Fruit fly (Drosophila melanogaster) S2 (cell line): ENCODE data around the gene CG17652.

Experiments used
- CG8478 ChIP-seq: fragments of >200 bp; optimal IDR thresholded peaks from 2 replicates; lab custom pipeline; 2018
- CTCF ChIP-seq, 2 experiments: fragments of >200 bp; optimal IDR thresholded peaks; 2 replicates each; lab custom pipeline; 2018

Gene CG17652

dm6 chr2L:1727826-1728619 lies 4.1 kb downstream of the CG17652 start:
- no peak for TF ChIP-seq CG8478 (lab: Kevin White, UChicago)
- TF ChIP-seq CTCF (optimal IDR thresholded peaks at IDR 0.05; lab: Kevin White, UChicago), result no peak

- no peak for TF ChIP-seq CTCF (optimal IDR thresholded peaks at IDR 0.05; lab: Kevin White, UChicago)
Observed at dm6 chr2L:1727162-1727825, 4.9 kb downstream of the CG17652 start.

DNA sequence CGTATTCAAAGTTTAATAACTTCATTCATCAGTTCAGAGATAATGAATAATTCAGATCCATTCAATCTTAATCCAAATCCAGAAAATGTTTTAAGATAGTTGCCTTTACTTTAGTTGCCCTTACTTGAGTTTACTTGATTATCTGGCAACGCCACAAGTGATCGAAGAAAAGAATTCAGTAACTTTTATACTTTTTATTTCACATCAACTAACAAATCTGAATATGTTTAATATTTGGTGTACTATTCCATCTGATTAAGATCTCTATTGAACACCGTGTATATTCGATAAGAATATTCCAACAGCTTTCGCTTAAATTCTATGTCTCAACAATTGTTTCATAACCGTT lies 7.6 kb downstream of the CG17652 start:
- TF ChIP-seq CG8478 (lab: Kevin White, UChicago) (no peak), CTCF (optimal IDR thresholded peaks at IDR 0.05; lab: Kevin White, UChicago) (no peak)

dm6 chr2L:1723937-1724591 lies 8.1 kb downstream of the CG17652 start, which contains the start of gene Rim2:
Gene Rim2 (minus strand): TSS chr2L:1724388.
- TF ChIP-seq CG8478 (lab: Kevin White, UChicago) (no peak), CTCF (optimal IDR thresholded peaks at IDR 0.05; lab: Kevin White, UChicago) (peak in 1 of 2 experiments; percentile 2)

- TF ChIP-seq CG8478 (lab: Kevin White, UChicago), result no peak
- TF ChIP-seq CTCF (optimal IDR thresholded peaks at IDR 0.05; lab: Kevin White, UChicago), result no peak
Observed at dm6 chr2L:1723135-1723936, 8.8 kb downstream of the CG17652 start.

dm6 chr2L:1722260-1722659 lies 9.9 kb downstream of the CG17652 start:
- TF ChIP-seq CG8478 (lab: Kevin White, UChicago), result no peak
- TF ChIP-seq CTCF (optimal IDR thresholded peaks at IDR 0.05; lab: Kevin White, UChicago), result no peak

dm6 chr2L:1720846-1721506 lies 11.2 kb downstream of the CG17652 start:
- TF ChIP-seq CG8478 (lab: Kevin White, UChicago) (no peak), CTCF (optimal IDR thresholded peaks at IDR 0.05; lab: Kevin White, UChicago) (no peak)

DNA sequence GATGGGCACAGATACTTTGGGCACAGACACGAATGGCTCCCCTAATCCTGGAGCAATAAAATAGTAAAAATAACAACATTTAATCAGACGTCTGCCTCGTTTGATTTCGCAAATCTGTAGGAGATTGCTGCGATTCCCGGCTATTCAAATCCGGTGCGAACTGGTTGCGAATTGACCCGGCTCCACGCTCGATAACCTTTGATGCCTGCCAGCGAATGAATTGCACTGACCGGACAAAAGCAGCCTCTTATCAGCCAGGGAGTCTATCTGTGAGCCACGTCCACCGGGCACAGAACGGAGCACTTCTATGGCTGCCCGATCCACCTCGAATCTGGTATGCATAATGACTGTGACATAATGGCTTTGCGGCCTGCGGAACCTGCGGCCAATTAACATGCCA lies 12.2 kb downstream of the CG17652 start:
- no peak for TF ChIP-seq CTCF (optimal IDR thresholded peaks at IDR 0.05; lab: Kevin White, UChicago)
- TF ChIP-seq CG8478 (lab: Kevin White, UChicago), result no peak

DNA sequence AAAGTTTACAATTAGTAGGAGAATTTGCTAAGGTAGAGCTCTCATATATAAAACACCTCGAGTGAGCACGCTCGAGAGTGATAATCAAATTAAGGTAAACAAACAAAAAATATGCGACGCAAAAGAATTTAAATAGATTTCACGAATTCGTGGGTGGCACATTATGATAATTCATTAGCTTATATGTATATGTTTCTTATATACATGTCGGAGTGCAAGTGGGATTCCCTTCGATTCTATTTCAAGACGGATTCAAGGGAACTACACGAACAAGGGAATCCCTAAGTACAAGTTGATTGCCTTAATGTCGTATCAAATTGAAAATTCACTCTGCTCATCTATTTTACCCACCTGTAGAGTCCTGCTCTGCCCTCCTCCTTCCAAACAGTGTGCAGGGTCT lies 14.9 kb downstream of the CG17652 start:
- TF ChIP-seq CG8478 (lab: Kevin White, UChicago) (no peak), CTCF (optimal IDR thresholded peaks at IDR 0.05; lab: Kevin White, UChicago) (no peak)

DNA sequence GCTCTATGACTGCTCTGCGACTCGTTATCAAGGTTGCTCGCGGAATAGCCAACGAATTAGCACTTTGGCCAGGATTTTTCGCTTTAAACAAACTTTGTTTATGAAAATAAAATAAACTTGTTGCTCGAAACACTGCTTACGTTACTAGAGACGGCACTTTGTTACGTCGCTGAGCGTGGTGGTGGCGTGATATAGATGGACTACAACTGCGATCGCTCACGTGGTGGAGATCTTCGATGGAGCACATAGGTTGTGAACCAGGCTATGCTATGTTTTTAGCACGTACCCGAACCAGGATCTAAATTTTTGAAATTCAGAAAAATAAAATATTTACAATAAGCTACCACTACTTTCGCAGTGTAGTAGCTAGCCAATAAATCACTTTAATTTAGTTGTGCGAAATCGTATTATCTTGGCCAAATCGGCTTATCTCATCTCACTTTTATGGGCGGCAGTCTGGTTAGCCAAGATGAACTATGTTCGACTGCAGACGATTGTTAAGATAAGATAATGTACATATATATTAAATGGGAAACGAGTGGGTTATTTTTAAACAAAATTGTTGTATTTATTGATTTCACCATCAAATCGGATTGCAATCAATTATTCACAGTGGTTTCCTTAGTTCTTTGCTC lies 16.3 kb downstream of the CG17652 start, which contains the start of gene frtz:
Gene frtz (minus strand): TSS at position 153 of the 635 bp plus-strand sequence.
- TF ChIP-seq CG8478 (lab: Kevin White, UChicago) (no peak), CTCF (optimal IDR thresholded peaks at IDR 0.05; lab: Kevin White, UChicago) (peak; percentile 81 to 84)

- no peak for TF ChIP-seq CTCF (optimal IDR thresholded peaks at IDR 0.05; lab: Kevin White, UChicago)
- no peak for TF ChIP-seq CG8478 (lab: Kevin White, UChicago)
Observed at dm6 chr2L:1710224-1710623, 21.9 kb downstream of the CG17652 start, which contains the start of the genes CG17660 and mRpL48. Gene CG17660 (minus strand): TSS chr2L:1710421. Gene mRpL48 (plus strand): TSS chr2L:1710462.

dm6 chr2L:1709316-1709715 lies 22.8 kb downstream of the CG17652 start:
- TF ChIP-seq CTCF (optimal IDR thresholded peaks at IDR 0.05; lab: Kevin White, UChicago), result no peak
- TF ChIP-seq CG8478 (lab: Kevin White, UChicago), result no peak

dm6 chr2L:1708110-1708509 lies 24.0 kb downstream of the CG17652 start:
- TF ChIP-seq CTCF (optimal IDR thresholded peaks at IDR 0.05; lab: Kevin White, UChicago) (no peak), CG8478 (lab: Kevin White, UChicago) (no peak)
